Worm (Caenorhabditis elegans) whole organism, L3 larva: ENCODE results near the gene K07D4.2.
A peak's percentile ranks its signal among the peaks of the same experiment; 100 is the strongest.

ENCODE experiments used
- ama-1 ChIP-seq: fragments of 150-350 bp; optimal IDR thresholded peaks from 2 replicates; lab custom pipeline; 2018
- egl-27 ChIP-seq: sonication (generic microtip); optimal IDR thresholded peaks from 4 replicates; lab custom pipeline; 2017; ENCODE audit warnings: missing biosample characterization, missing genetic modification reagents, missing genetic modification characterization
- elt-3 ChIP-seq, 3 experiments: fragments of 150-350 bp in 1 of 3; sonication (generic microtip) in 2 of 3; optimal IDR thresholded peaks; 2 replicates in 2 of 3; 4 replicates in 1 of 3; lab custom pipeline; 2014 to 2017; ENCODE audit warnings: missing biosample characterization in 3 of 3, missing genetic modification characterization in 3 of 3
- mdl-1 ChIP-seq: fragments of 150-350 bp; optimal IDR thresholded peaks from 2 replicates; lab custom pipeline; 2014; ENCODE audit warnings: missing biosample characterization, missing genetic modification characterization
- nhr-12 ChIP-seq: fragments of 150-350 bp; optimal IDR thresholded peaks from 2 replicates; lab custom pipeline; 2014; ENCODE audit warnings: missing biosample characterization, missing genetic modification characterization
- nhr-28 ChIP-seq: fragments of 150-350 bp; optimal IDR thresholded peaks from 2 replicates; lab custom pipeline; 2014; ENCODE audit warnings: missing biosample characterization, missing genetic modification characterization
- skn-1 ChIP-seq: fragments of 150-350 bp; optimal IDR thresholded peaks from 2 replicates; lab custom pipeline; 2014; ENCODE audit warnings: missing biosample characterization, missing genetic modification characterization
- snpc-4 ChIP-seq: fragments of 150-350 bp; optimal IDR thresholded peaks from 2 replicates; lab custom pipeline; 2014; ENCODE audit warnings: missing biosample characterization, missing genetic modification characterization
- unc-39 ChIP-seq: sonication (generic microtip); optimal IDR thresholded peaks from 4 replicates; lab custom pipeline; 2017; ENCODE audit warnings: missing biosample characterization, missing genetic modification characterization
- unc-62 ChIP-seq: fragments of 150-350 bp; sonication (generic microtip); optimal IDR thresholded peaks from 4 replicates; lab custom pipeline; 2014; ENCODE audit warnings: missing biosample characterization, missing genetic modification reagents, missing genetic modification characterization

DNA sequence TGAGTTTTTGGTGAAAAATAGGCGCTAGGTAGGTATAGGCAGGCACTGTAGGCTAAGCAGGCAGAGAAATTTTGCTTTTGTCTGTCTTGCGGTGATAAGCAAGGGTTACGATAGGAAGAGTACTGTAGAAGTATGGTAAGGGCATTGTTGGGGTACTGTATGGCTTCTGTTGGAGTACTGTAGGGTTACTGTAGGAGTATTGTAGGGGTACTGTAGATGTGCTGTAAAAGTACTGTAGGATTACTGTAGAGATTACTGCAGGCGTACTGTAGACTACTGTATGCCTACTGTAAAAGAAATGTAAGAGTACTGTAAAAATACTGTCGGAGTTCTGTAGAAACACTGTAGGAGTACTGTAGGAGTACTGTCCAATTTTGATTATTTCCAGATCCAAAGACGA lies 47.2 kb upstream of the K07D4.2 start:
- peak; percentile 10 for TF ChIP-seq ama-1
- TF ChIP-seq unc-62: no peak
- TF ChIP-seq skn-1 (tag; lab: Kevin White, UChicago): no peak
- no peak for TF ChIP-seq unc-39 (tag; lab: Kevin White, UChicago)
- TF ChIP-seq mdl-1 (tag; lab: Kevin White, UChicago): no peak
- TF ChIP-seq elt-3 (tag; optimal IDR thresholded peaks at IDR 0.05; lab: Kevin White, UChicago): no peak
- TF ChIP-seq snpc-4 (tag; lab: Kevin White, UChicago): no peak
- TF ChIP-seq nhr-28: no peak
- no peak for TF ChIP-seq nhr-12 (tag; lab: Kevin White, UChicago)
- no peak for TF ChIP-seq egl-27 (tag; lab: Kevin White, UChicago)
